Fruit fly (Drosophila melanogaster): ENCODE data around the gene brk.

Gene brk

DNA sequence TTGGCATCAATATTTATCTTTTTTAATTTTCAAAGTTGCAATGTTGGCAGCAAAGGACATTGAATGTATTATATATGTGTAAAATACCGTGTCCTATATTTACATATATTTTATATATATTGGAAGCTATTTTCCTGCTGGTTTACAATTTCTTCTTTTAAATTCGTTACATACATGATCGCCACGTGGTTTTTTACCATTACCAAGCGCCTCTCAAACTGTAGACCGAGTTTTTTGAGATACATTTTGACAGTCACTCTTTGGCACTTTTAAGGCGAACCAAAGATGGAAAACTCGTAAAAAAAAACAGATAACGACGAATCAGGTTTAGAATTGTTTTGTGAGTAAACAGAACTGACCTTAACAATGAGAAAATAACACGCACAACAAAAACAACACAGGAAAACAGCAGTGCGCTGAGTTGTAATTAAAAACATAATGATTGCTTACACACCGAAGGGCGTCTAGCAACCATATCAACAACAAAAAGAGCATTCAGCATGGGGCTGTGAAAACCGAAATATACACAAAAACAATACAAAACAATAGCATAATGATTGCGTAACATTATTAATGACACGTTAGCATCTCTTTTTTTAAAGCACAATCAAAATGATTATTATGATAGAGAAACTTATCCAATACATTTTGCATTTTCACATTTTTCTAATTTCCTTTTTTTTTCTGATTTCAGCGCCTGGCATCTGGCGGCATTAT is 32.0 kb downstream of the brk start (continued):
- TF ChIP-seq Xbp1 (GFP tag; optimal IDR thresholded peaks at IDR 0.05) (peak; percentile 11), cad (GFP tag; optimal IDR thresholded peaks at IDR 0.05) (peak; percentile 44), Ets97D (GFP tag; optimal IDR thresholded peaks at IDR 0.05) (no peak), CG2889 (GFP tag; IDR thresholded peaks at IDR 0.05) (no peak), mirr (GFP tag; optimal IDR thresholded peaks at IDR 0.05) (peak; percentile 11), sens (GFP tag) (peak; percentile 71), slou (GFP tag; optimal IDR thresholded peaks at IDR 0.05) (no peak), ham (GFP tag; IDR thresholded peaks at IDR 0.05) (no peak), CG3847 (GFP tag; IDR thresholded peaks at IDR 0.05) (no peak), CG13424 (tag; optimal IDR thresholded peaks at IDR 0.05) (no peak), CG3995 (GFP tag; optimal IDR thresholded peaks at IDR 0.05) (no peak), zen (tag; optimal IDR thresholded peaks at IDR 0.05) (no peak), psq (GFP tag; optimal IDR thresholded peaks at IDR 0.05) (no peak), CG33557 (GFP tag; optimal IDR thresholded peaks at IDR 0.05) (no peak), CG4404 (GFP tag; IDR thresholded peaks at IDR 0.05) (no peak), Mrtf (GFP tag; IDR thresholded peaks at IDR 0.05) (no peak), unpg (GFP tag; optimal IDR thresholded peaks at IDR 0.05) (no peak), Ada2b (GFP tag; IDR thresholded peaks at IDR 0.05) (no peak), Bdp1 (GFP tag; optimal IDR thresholded peaks at IDR 0.05) (no peak), Hr39 (optimal IDR thresholded peaks at IDR 0.05) (no peak), H15 (GFP tag; IDR thresholded peaks at IDR 0.05) (no peak), Jarid2 (GFP tag; optimal IDR thresholded peaks at IDR 0.05) (no peak), CG15696 (tag; optimal IDR thresholded peaks at IDR 0.05) (no peak), CG9437 (GFP tag; optimal IDR thresholded peaks at IDR 0.05) (no peak), cwo (GFP tag; optimal IDR thresholded peaks at IDR 0.05) (no peak), pfk (GFP tag; optimal IDR thresholded peaks at IDR 0.05) (no peak), fd3F (GFP tag; optimal IDR thresholded peaks at IDR 0.05) (no peak), CG11560 (tag; IDR thresholded peaks at IDR 0.05) (no peak), ash1 (GFP tag; optimal IDR thresholded peaks at IDR 0.05) (no peak), yki (optimal IDR thresholded peaks at IDR 0.05) (no peak), CG5953 (GFP tag; IDR thresholded peaks at IDR 0.05) (no peak), CG8944 (GFP tag; optimal IDR thresholded peaks at IDR 0.05) (no peak), dmrt11E (tag; optimal IDR thresholded peaks at IDR 0.05) (no peak), CG7839 (tag; optimal IDR thresholded peaks at IDR 0.05) (no peak), Blimp-1 (GFP tag; optimal IDR thresholded peaks at IDR 0.05) (no peak), stc (GFP tag; IDR thresholded peaks at IDR 0.05) (no peak), CG10543 (GFP tag; optimal IDR thresholded peaks at IDR 0.05) (peak; percentile 14), tup (GFP tag; optimal IDR thresholded peaks at IDR 0.05) (no peak), CG17361 (GFP tag; IDR thresholded peaks at IDR 0.05) (no peak), CG17186 (GFP tag; optimal IDR thresholded peaks at IDR 0.05) (no peak), ems (GFP tag; optimal IDR thresholded peaks at IDR 0.05) (no peak), CG9609 (GFP tag; optimal IDR thresholded peaks at IDR 0.05) (no peak), sr (GFP tag; IDR thresholded peaks at IDR 0.05) (no peak), lab (GFP tag; optimal IDR thresholded peaks at IDR 0.05) (no peak), sisA (GFP tag; IDR thresholded peaks at IDR 0.05) (no peak), Fer3 (tag; optimal IDR thresholded peaks at IDR 0.05) (no peak), CG14667 (GFP tag; IDR thresholded peaks at IDR 0.05) (no peak), B-H2 (GFP tag; optimal IDR thresholded peaks at IDR 0.05) (no peak), CG9876 (GFP tag; optimal IDR thresholded peaks at IDR 0.05) (no peak), seq (GFP tag; IDR thresholded peaks at IDR 0.05) (no peak), MTF-1 (GFP tag; optimal IDR thresholded peaks at IDR 0.05; ENCODE audit: borderline replicate concordance) (no peak), cas (GFP tag; IDR thresholded peaks at IDR 0.05) (no peak)
